Worm (Caenorhabditis elegans) whole organism, L1 larva: Measurements from ENCODE around the gene nhr-232.
A peak's percentile ranks its signal among the peaks of the same experiment; 100 is the strongest.

Source experiments
- C04F5.9 ChIP-seq: sonication (generic microtip); optimal IDR thresholded peaks from 2 replicates; lab custom pipeline; 2016; ENCODE audit warnings: missing genetic modification characterization, missing compliant biosample characterization
- C16A3.4 ChIP-seq: fragments of 150-350 bp; optimal IDR thresholded peaks from 2 replicates; lab custom pipeline; 2014; ENCODE audit warnings: missing biosample characterization, missing genetic modification characterization
- F16B12.6 ChIP-seq: fragments of 150-350 bp; optimal IDR thresholded peaks from 2 replicates; lab custom pipeline; 2014; ENCODE audit warnings: missing biosample characterization, missing genetic modification characterization
- Y116A8C.19 ChIP-seq: sonication (generic microtip); optimal IDR thresholded peaks from 2 replicates; lab custom pipeline; 2016; ENCODE audit warnings: missing compliant biosample characterization, missing genetic modification characterization, borderline replicate concordance
- alr-1 ChIP-seq: fragments of 200-800 bp; sonication (Bioruptor generic); optimal IDR thresholded peaks from 2 replicates; lab custom pipeline; 2018; ENCODE audit warnings: borderline replicate concordance, mild to moderate bottlenecking, missing genetic modification characterization, missing compliant biosample characterization
- blmp-1 ChIP-seq: fragments of 150-350 bp; optimal IDR thresholded peaks from 2 replicates; lab custom pipeline; 2014; ENCODE audit warnings: missing biosample characterization, missing genetic modification characterization
- ceh-8 ChIP-seq: fragments of 200-800 bp; sonication (Bioruptor generic); optimal IDR thresholded peaks from 2 replicates; lab custom pipeline; 2018; ENCODE audit warnings: mild to moderate bottlenecking, missing genetic modification characterization, moderate library complexity, missing compliant biosample characterization
- ceh-82 ChIP-seq, 3 experiments: fragments of 150-350 bp in 1 of 3; sonication (generic microtip) in 2 of 3; optimal IDR thresholded peaks; 2 replicates each; lab custom pipeline; 2014 to 2017; ENCODE audit warnings: missing biosample characterization in 3 of 3, missing genetic modification characterization in 3 of 3
- ceh-88 ChIP-seq: fragments of 200-800 bp; sonication (Bioruptor generic); IDR thresholded peaks from 2 replicates; pipeline ENCODE4 v1.3.6; 2022; ENCODE audit warnings: missing genetic modification characterization, missing compliant biosample characterization
- dpl-1 ChIP-seq, 3 experiments: fragments of 150-350 bp in 2 of 3; sonication (generic microtip) in 1 of 3; optimal IDR thresholded peaks; 2 replicates each; lab custom pipeline; 2014 to 2017; ENCODE audit warnings: missing biosample characterization in 3 of 3, missing genetic modification characterization in 3 of 3, missing genetic modification reagents in 3 of 3
- dsc-1 ChIP-seq: sonication (generic microtip); optimal IDR thresholded peaks from 2 replicates; lab custom pipeline; 2016; ENCODE audit warnings: mild to moderate bottlenecking, missing genetic modification characterization, missing compliant biosample characterization
- egl-27 ChIP-seq, 2 experiments: fragments of 150-350 bp in 1 of 2; sonication (generic microtip); optimal IDR thresholded peaks; 3 replicates each; lab custom pipeline; 2017 to 2018; ENCODE audit warnings: missing biosample characterization in 2 of 2, missing genetic modification characterization in 2 of 2, missing genetic modification reagents in 2 of 2
- fkh-10 ChIP-seq: sonication (generic microtip); optimal IDR thresholded peaks from 2 replicates; lab custom pipeline; 2017; ENCODE audit warnings: missing biosample characterization, missing genetic modification reagents, missing genetic modification characterization
- fos-1 ChIP-seq: fragments of 150-350 bp; optimal IDR thresholded peaks from 2 replicates; lab custom pipeline; 2014; ENCODE audit warnings: missing biosample characterization, missing genetic modification characterization
- grh-1 ChIP-seq: fragments of 200-800 bp; sonication (Bioruptor generic); IDR thresholded peaks from 2 replicates; pipeline ENCODE4 v1.3.6; 2022; ENCODE audit warnings: missing genetic modification reagents, missing genetic modification characterization, missing compliant biosample characterization
- hlh-4 ChIP-seq: sonication (generic microtip); optimal IDR thresholded peaks from 2 replicates; lab custom pipeline; 2016; ENCODE audit warnings: mild to moderate bottlenecking, missing genetic modification characterization, missing compliant biosample characterization
- hpl-2 ChIP-seq: fragments of 150-350 bp; optimal IDR thresholded peaks from 2 replicates; lab custom pipeline; 2014; ENCODE audit warnings: missing biosample characterization, missing genetic modification reagents, missing genetic modification characterization
- irx-1 ChIP-seq: sonication (generic microtip); optimal IDR thresholded peaks from 2 replicates; lab custom pipeline; 2016; ENCODE audit warnings: missing genetic modification characterization, missing compliant biosample characterization
- isw-1 ChIP-seq: fragments of 200-800 bp; sonication (Bioruptor generic); IDR thresholded peaks from 2 replicates; pipeline ENCODE4 v1.3.6; 2022; ENCODE audit warnings: missing genetic modification characterization, missing compliant biosample characterization
- jun-1 ChIP-seq: fragments of 150-350 bp; optimal IDR thresholded peaks from 2 replicates; lab custom pipeline; 2014; ENCODE audit warnings: missing biosample characterization, missing genetic modification reagents, missing genetic modification characterization
- lin-14 ChIP-seq: fragments of 200-800 bp; sonication (Bioruptor generic); optimal IDR thresholded peaks from 2 replicates; lab custom pipeline; 2018; ENCODE audit warnings: mild to moderate bottlenecking, missing genetic modification characterization, moderate library complexity, missing compliant biosample characterization
- lir-3 ChIP-seq: sonication (generic microtip); optimal IDR thresholded peaks from 2 replicates; lab custom pipeline; 2016; ENCODE audit warnings: mild to moderate bottlenecking, missing genetic modification characterization, moderate library complexity, missing compliant biosample characterization; ENCODE audit not compliant: poor library complexity
- lsy-2 ChIP-seq, 2 experiments: fragments of 150-350 bp; optimal IDR thresholded peaks; 2 replicates each; lab custom pipeline; 2014; ENCODE audit warnings: missing biosample characterization in 2 of 2, missing genetic modification characterization in 2 of 2
- mdl-1 ChIP-seq, 2 experiments: fragments of 150-350 bp; optimal IDR thresholded peaks; 2 replicates each; lab custom pipeline; 2014 to 2017; ENCODE audit warnings: missing biosample characterization in 2 of 2, missing genetic modification characterization in 2 of 2, inconsistent platforms in 1 of 2
- mef-2 ChIP-seq: fragments of 150-350 bp; optimal IDR thresholded peaks from 2 replicates; lab custom pipeline; 2014; ENCODE audit warnings: missing biosample characterization, missing genetic modification characterization
- mep-1 ChIP-seq: fragments of 150-350 bp; optimal IDR thresholded peaks from 2 replicates; lab custom pipeline; 2014; ENCODE audit warnings: missing biosample characterization, missing genetic modification characterization
- nhr-11 ChIP-seq: fragments of 150-350 bp; optimal IDR thresholded peaks from 2 replicates; lab custom pipeline; 2014; ENCODE audit warnings: missing biosample characterization, missing genetic modification characterization
- nhr-12 ChIP-seq: sonication (generic microtip); optimal IDR thresholded peaks from 2 replicates; lab custom pipeline; 2017; ENCODE audit warnings: missing biosample characterization, missing genetic modification characterization
- nhr-19 ChIP-seq: fragments of 200-800 bp; sonication (Bioruptor generic); conservative IDR thresholded peaks from 2 replicates; pipeline ENCODE4 v1.3.6; 2022; ENCODE audit warnings: missing genetic modification characterization, missing compliant biosample characterization
- nhr-20 ChIP-seq: sonication (generic microtip); optimal IDR thresholded peaks from 2 replicates; lab custom pipeline; 2016; ENCODE audit warnings: mild to moderate bottlenecking, missing genetic modification characterization, missing compliant biosample characterization
- nhr-237 ChIP-seq: fragments of 150-350 bp; optimal IDR thresholded peaks from 2 replicates; lab custom pipeline; 2014; ENCODE audit warnings: missing biosample characterization, missing genetic modification characterization
- nhr-28 ChIP-seq: fragments of 150-350 bp; optimal IDR thresholded peaks from 2 replicates; lab custom pipeline; 2014; ENCODE audit warnings: missing biosample characterization, missing genetic modification characterization
- nhr-47 ChIP-seq: sonication (generic microtip); optimal IDR thresholded peaks from 2 replicates; lab custom pipeline; 2016; ENCODE audit warnings: mild to moderate bottlenecking, missing genetic modification characterization, moderate library complexity, missing compliant biosample characterization
- nhr-71 ChIP-seq: sonication (generic microtip); optimal IDR thresholded peaks from 2 replicates; lab custom pipeline; 2016; ENCODE audit warnings: mild to moderate bottlenecking, missing genetic modification characterization, moderate library complexity, missing compliant biosample characterization
- nhr-76 ChIP-seq: sonication (generic microtip); optimal IDR thresholded peaks from 2 replicates; lab custom pipeline; 2017; ENCODE audit warnings: missing biosample characterization, missing genetic modification characterization
- nhr-84 ChIP-seq: sonication (generic microtip); optimal IDR thresholded peaks from 2 replicates; lab custom pipeline; 2017; ENCODE audit warnings: missing biosample characterization, missing genetic modification characterization
- pag-3 ChIP-seq: sonication (generic microtip); optimal IDR thresholded peaks from 2 replicates; lab custom pipeline; 2017; ENCODE audit warnings: missing genetic modification characterization, mild to moderate bottlenecking, missing compliant biosample characterization, antibody characterized with exemption, borderline replicate concordance; ENCODE audit not compliant: insufficient read depth
- pax-3 ChIP-seq: fragments of 200-800 bp; sonication (Bioruptor generic); optimal IDR thresholded peaks from 2 replicates; lab custom pipeline; 2018; ENCODE audit warnings: mild to moderate bottlenecking, missing genetic modification characterization, moderate library complexity, missing compliant biosample characterization
- rnt-1 ChIP-seq: sonication (generic microtip); optimal IDR thresholded peaks from 2 replicates; lab custom pipeline; 2016; ENCODE audit warnings: mild to moderate bottlenecking, missing genetic modification characterization, moderate library complexity, missing compliant biosample characterization
- skn-1 ChIP-seq: fragments of 150-350 bp; optimal IDR thresholded peaks from 2 replicates; lab custom pipeline; 2014; ENCODE audit warnings: missing biosample characterization, missing genetic modification characterization
- snpc-4 ChIP-seq: fragments of 150-350 bp; optimal IDR thresholded peaks from 2 replicates; lab custom pipeline; 2014; ENCODE audit warnings: missing biosample characterization, missing genetic modification characterization
- snu-23 ChIP-seq: sonication (generic microtip); optimal IDR thresholded peaks from 2 replicates; lab custom pipeline; 2016; ENCODE audit warnings: missing genetic modification characterization, missing compliant biosample characterization
- sox-4 ChIP-seq: sonication (generic microtip); optimal IDR thresholded peaks from 2 replicates; lab custom pipeline; 2016; ENCODE audit warnings: missing genetic modification characterization, missing compliant biosample characterization
- tlp-1 ChIP-seq: fragments of 150-350 bp; optimal IDR thresholded peaks from 2 replicates; lab custom pipeline; 2014; ENCODE audit warnings: missing biosample characterization, missing genetic modification characterization
- unc-130 ChIP-seq: fragments of 150-350 bp; optimal IDR thresholded peaks from 2 replicates; lab custom pipeline; 2017; ENCODE audit warnings: missing biosample characterization, missing genetic modification characterization, inconsistent platforms
- unc-86 ChIP-seq: sonication (generic microtip); optimal IDR thresholded peaks from 2 replicates; lab custom pipeline; 2016; ENCODE audit warnings: missing genetic modification characterization, missing compliant biosample characterization
- unc-98 ChIP-seq: fragments of 200-800 bp; sonication (Bioruptor generic); IDR thresholded peaks from 2 replicates; pipeline ENCODE4 v1.3.6; 2022; ENCODE audit warnings: missing genetic modification characterization, missing compliant biosample characterization
- vab-15 ChIP-seq: sonication (generic microtip); optimal IDR thresholded peaks from 2 replicates; lab custom pipeline; 2017; ENCODE audit warnings: missing genotype, mild to moderate bottlenecking, missing genetic modification characterization, missing compliant biosample characterization
- xbp-1 ChIP-seq: sonication (generic microtip); optimal IDR thresholded peaks from 2 replicates; lab custom pipeline; 2016; ENCODE audit warnings: missing genetic modification characterization, missing compliant biosample characterization
- ztf-4 ChIP-seq: fragments of 150-350 bp; optimal IDR thresholded peaks from 2 replicates; lab custom pipeline; 2014; ENCODE audit warnings: missing biosample characterization, missing genetic modification characterization

Gene nhr-232

DNA sequence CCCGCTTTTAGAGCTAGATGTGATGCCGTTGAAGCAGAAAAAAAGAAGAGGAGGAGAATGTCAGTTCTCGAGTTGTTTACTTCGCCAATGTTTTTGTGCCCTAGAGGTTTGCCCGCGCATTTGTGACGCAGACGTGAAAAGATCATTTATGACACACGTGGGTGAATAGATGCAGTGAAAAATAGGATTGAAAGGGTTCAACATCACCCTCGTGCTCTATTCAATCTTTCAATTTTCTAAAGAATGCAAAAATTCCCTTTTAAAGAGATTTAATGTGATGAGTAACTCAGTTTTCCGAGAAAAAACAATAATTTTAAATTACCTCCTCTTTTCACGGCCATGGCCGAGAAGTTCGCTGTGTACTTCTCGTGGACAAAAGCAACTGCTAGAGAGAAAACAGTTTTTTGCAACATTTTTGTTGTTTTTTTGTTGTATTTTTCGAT is 9.5 kb upstream of the nhr-232 start (continued):
- TF ChIP-seq Y116A8C.19 (tag; lab: Kevin White, UChicago), result no peak
- TF ChIP-seq irx-1 (tag; lab: Kevin White, UChicago), result peak; percentile 20
- TF ChIP-seq fos-1 (tag; lab: Kevin White, UChicago), result peak; percentile 56
- TF ChIP-seq nhr-11 (tag; lab: Kevin White, UChicago), result peak; percentile 31
- no peak for TF ChIP-seq jun-1 (tag; lab: Kevin White, UChicago)
- peak; percentile 56 for TF ChIP-seq C16A3.4 (tag; lab: Kevin White, UChicago)
- TF ChIP-seq dpl-1 (GFP tag; optimal IDR thresholded peaks at IDR 0.05; lab: Kevin White, UChicago), result peak; percentile 34 to 65 (median 44)
- peak in 2 of 3 experiments; percentile 20 to 26 for TF ChIP-seq ceh-82 (tag; optimal IDR thresholded peaks at IDR 0.05; lab: Kevin White, UChicago)
- peak in 1 of 2 experiments; percentile 89 for TF ChIP-seq mdl-1 (tag; optimal IDR thresholded peaks at IDR 0.05; lab: Kevin White, UChicago)
- peak; percentile 21 for TF ChIP-seq lir-3 (tag; lab: Kevin White, UChicago)
- TF ChIP-seq mep-1 (tag; lab: Kevin White, UChicago), result peak; percentile 44
- TF ChIP-seq ceh-88 (GFP tag; lab: Robert Waterston, UW), result 0 out of 2 replicates have a peak, but pooled peaks have one; percentile 48
- no peak for TF ChIP-seq skn-1 (tag; lab: Kevin White, UChicago)
- no peak for TF ChIP-seq snpc-4 (tag; lab: Kevin White, UChicago)
- peak; percentile 53 to 57 for TF ChIP-seq lsy-2 (tag; optimal IDR thresholded peaks at IDR 0.05; lab: Kevin White, UChicago)
- peak; percentile 28 for TF ChIP-seq ceh-8 (GFP tag; lab: Kevin White, UChicago)
- no peak for TF ChIP-seq C04F5.9
- TF ChIP-seq pax-3 (tag; lab: Kevin White, UChicago), result peak; percentile 75
- TF ChIP-seq ztf-4 (tag; lab: Kevin White, UChicago), result peak; percentile 41
- TF ChIP-seq nhr-47 (tag; lab: Kevin White, UChicago), result peak; percentile 78
- peak; percentile 69 for TF ChIP-seq unc-86 (tag; lab: Kevin White, UChicago)
- TF ChIP-seq unc-130 (tag; lab: Kevin White, UChicago), result peak; percentile 59
- peak; percentile 30 for TF ChIP-seq nhr-20 (tag; lab: Kevin White, UChicago)

DNA sequence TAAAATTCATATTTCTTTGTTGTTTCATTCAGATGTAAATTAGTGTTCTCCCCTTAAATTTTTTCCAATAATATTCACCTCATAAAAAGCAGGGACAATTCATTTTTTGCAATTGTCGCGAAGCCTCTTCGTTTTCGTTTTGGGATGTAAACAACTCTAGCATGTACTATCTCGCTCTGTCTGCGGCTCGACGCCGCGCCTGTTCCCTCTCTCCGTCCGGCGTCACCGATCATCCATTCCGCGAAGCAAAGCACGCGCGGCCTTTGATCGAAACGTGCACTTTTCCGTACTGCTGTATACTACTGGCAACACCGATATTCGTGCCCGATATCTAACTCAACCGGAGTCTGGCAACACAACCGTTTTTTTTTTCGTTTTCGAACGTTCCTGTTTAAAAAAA is 9.0 kb upstream of the nhr-232 start:
- TF ChIP-seq rnt-1 (peak; percentile 37), dsc-1 (tag; lab: Kevin White, UChicago) (no peak), hpl-2 (GFP tag; lab: Kevin White, UChicago) (no peak), nhr-20 (tag; lab: Kevin White, UChicago) (no peak), isw-1 (GFP tag; lab: Robert Waterston, UW) (no peak), nhr-28 (no peak), egl-27 (tag; optimal IDR thresholded peaks at IDR 0.05; lab: Kevin White, UChicago) (no peak), mdl-1 (tag; optimal IDR thresholded peaks at IDR 0.05; lab: Kevin White, UChicago) (peak in 1 of 2 experiments; percentile 17), lin-14 (GFP tag; lab: Kevin White, UChicago) (peak; percentile 22), nhr-237 (tag; lab: Kevin White, UChicago) (no peak), vab-15 (no peak), nhr-84 (tag; lab: Kevin White, UChicago) (no peak), dpl-1 (GFP tag; optimal IDR thresholded peaks at IDR 0.05; lab: Kevin White, UChicago) (no peak), grh-1 (GFP tag; lab: Robert Waterston, UW) (no peak), unc-98 (GFP tag; lab: Robert Waterston, UW) (no peak), fkh-10 (GFP tag; lab: Kevin White, UChicago) (no peak), blmp-1 (tag; lab: Kevin White, UChicago) (peak; percentile 8), mef-2 (no peak), nhr-71 (no peak), hlh-4 (tag; lab: Kevin White, UChicago) (no peak), alr-1 (no peak), irx-1 (tag; lab: Kevin White, UChicago) (no peak), nhr-19 (GFP tag; lab: Robert Waterston, UW) (peak; percentile 38), pag-3 (tag; lab: Kevin White, UChicago) (no peak), ceh-82 (tag; optimal IDR thresholded peaks at IDR 0.05; lab: Kevin White, UChicago) (no peak), snu-23 (GFP tag; lab: Kevin White, UChicago) (no peak), skn-1 (tag; lab: Kevin White, UChicago) (no peak), mep-1 (tag; lab: Kevin White, UChicago) (no peak), nhr-76 (tag; lab: Kevin White, UChicago) (no peak), F16B12.6 (tag; lab: Kevin White, UChicago) (no peak), sox-4 (tag; lab: Kevin White, UChicago) (no peak), fos-1 (tag; lab: Kevin White, UChicago) (no peak), tlp-1 (tag; lab: Kevin White, UChicago) (no peak), xbp-1 (tag; lab: Kevin White, UChicago) (no peak), nhr-12 (tag; lab: Kevin White, UChicago) (no peak)
